Worm (Caenorhabditis elegans) whole organism, L4 larva: ENCODE measurements around the gene F46C5.10.
A peak's percentile ranks its signal among the peaks of the same experiment; 100 is the strongest.

Experiments
- F26F4.8 ChIP-seq: fragments of 200-800 bp; sonication (Bioruptor generic); conservative IDR thresholded peaks from 2 replicates; pipeline ENCODE4 v1.3.6; 2022; ENCODE audit warnings: missing genetic modification characterization, missing compliant biosample characterization
- Y48G9A.11 ChIP-seq: fragments of 200-800 bp; sonication (Bioruptor generic); IDR thresholded peaks from 2 replicates; pipeline ENCODE4 v1.3.6; 2022; ENCODE audit warnings: missing genetic modification reagents, missing genetic modification characterization, missing compliant biosample characterization
- ZK337.2 ChIP-seq: fragments of 200-800 bp; sonication (Bioruptor generic); IDR thresholded peaks from 2 replicates; pipeline ENCODE4 v1.3.6; 2022; ENCODE audit warnings: missing genetic modification reagents, missing genetic modification characterization, missing compliant biosample characterization
- ama-1 ChIP-seq: fragments of 150-350 bp; optimal IDR thresholded peaks from 2 replicates; lab custom pipeline; 2014; ENCODE audit warnings: inconsistent platforms, mixed read lengths
- arid-1 ChIP-seq: fragments of 200-800 bp; sonication (Bioruptor generic); conservative IDR thresholded peaks from 2 replicates; pipeline ENCODE4 v1.3.6; 2022; ENCODE audit warnings: missing genetic modification reagents, missing genetic modification characterization, missing compliant biosample characterization
- ceh-32 ChIP-seq: sonication (generic microtip); optimal IDR thresholded peaks from 2 replicates; lab custom pipeline; 2016; ENCODE audit warnings: mild to moderate bottlenecking, missing genetic modification characterization, missing compliant biosample characterization; ENCODE audit not compliant: poor library complexity
- ceh-62 ChIP-seq: sonication (generic microtip); optimal IDR thresholded peaks from 2 replicates; lab custom pipeline; 2017; ENCODE audit warnings: missing biosample characterization, missing genetic modification characterization
- ceh-82 ChIP-seq: sonication (generic microtip); optimal IDR thresholded peaks from 2 replicates; lab custom pipeline; 2017; ENCODE audit warnings: missing biosample characterization, missing genetic modification characterization
- ces-1 ChIP-seq: fragments of 150-350 bp; sonication (generic microtip); optimal IDR thresholded peaks from 4 replicates; lab custom pipeline; 2014; ENCODE audit warnings: missing biosample characterization, missing genetic modification reagents, missing genetic modification characterization
- daf-16 ChIP-seq, 3 experiments: sonication (generic microtip); optimal IDR thresholded peaks; 2 replicates each; lab custom pipeline; 2016 to 2017; ENCODE audit warnings: missing genetic modification characterization in 3 of 3, missing genetic modification reagents in 3 of 3, mild to moderate bottlenecking in 2 of 3, missing compliant biosample characterization in 2 of 3, missing biosample characterization in 1 of 3, moderate library complexity in 1 of 3
- daf-19 ChIP-seq: fragments of 200-800 bp; sonication (Bioruptor generic); conservative IDR thresholded peaks from 2 replicates; pipeline ENCODE4 v1.3.6; 2022; ENCODE audit warnings: missing genetic modification characterization, missing compliant biosample characterization
- daf-8 ChIP-seq: fragments of 200-800 bp; sonication (Bioruptor generic); IDR thresholded peaks from 2 replicates; pipeline ENCODE4 v1.3.6; 2022; ENCODE audit warnings: missing genetic modification characterization, missing compliant biosample characterization
- dmd-8 ChIP-seq: fragments of 200-800 bp; sonication (Bioruptor generic); IDR thresholded peaks from 2 replicates; pipeline ENCODE4 v1.3.6; 2022; ENCODE audit warnings: missing genetic modification characterization, missing compliant biosample characterization
- dpl-1 ChIP-seq: fragments of 150-350 bp; optimal IDR thresholded peaks from 2 replicates; lab custom pipeline; 2014; ENCODE audit warnings: missing biosample characterization, missing genetic modification reagents, missing genetic modification characterization
- duxl-1 ChIP-seq: sonication (generic microtip); optimal IDR thresholded peaks from 2 replicates; lab custom pipeline; 2016; ENCODE audit warnings: mild to moderate bottlenecking, missing genetic modification characterization, moderate library complexity, missing compliant biosample characterization; ENCODE audit not compliant: poor library complexity
- fkh-10 ChIP-seq: fragments of 150-350 bp; optimal IDR thresholded peaks from 2 replicates; lab custom pipeline; 2014; ENCODE audit warnings: missing biosample characterization, missing genetic modification reagents, missing genetic modification characterization
- fos-1 ChIP-seq: fragments of 150-350 bp; optimal IDR thresholded peaks from 2 replicates; lab custom pipeline; 2014; ENCODE audit warnings: missing biosample characterization, missing genetic modification characterization
- hif-1 ChIP-seq, 2 experiments: sonication (generic microtip); optimal IDR thresholded peaks; 2 replicates each; lab custom pipeline; 2016 to 2017; ENCODE audit warnings: missing compliant biosample characterization in 2 of 2, missing genetic modification characterization in 2 of 2, missing genetic modification reagents in 2 of 2, missing genotype in 2 of 2, mild to moderate bottlenecking in 1 of 2
- hlh-11 ChIP-seq: fragments of 200-800 bp; sonication (Bioruptor generic); optimal IDR thresholded peaks from 2 replicates; lab custom pipeline; 2018; ENCODE audit warnings: mild to moderate bottlenecking, missing genetic modification characterization, missing compliant biosample characterization
- lin-15B ChIP-seq: fragments of 150-350 bp; sonication (generic microtip); optimal IDR thresholded peaks from 3 replicates; lab custom pipeline; 2014; ENCODE audit warnings: missing biosample characterization, missing genetic modification characterization
- lin-29 ChIP-seq: fragments of 200-800 bp; sonication (Bioruptor generic); IDR thresholded peaks from 2 replicates; pipeline ENCODE4 v1.3.6; 2022; ENCODE audit warnings: missing genetic modification reagents, missing genetic modification characterization, missing compliant biosample characterization
- lin-39 ChIP-seq: fragments of 150-350 bp; optimal IDR thresholded peaks from 2 replicates; lab custom pipeline; 2014; ENCODE audit warnings: missing biosample characterization, missing genetic modification reagents, missing genetic modification characterization
- lsy-2 ChIP-seq, 2 experiments: fragments of 150-350 bp in 1 of 2; sonication (generic microtip) in 1 of 2; optimal IDR thresholded peaks; 2 replicates each; lab custom pipeline; 2014 to 2017; ENCODE audit warnings: missing biosample characterization in 2 of 2, missing genetic modification characterization in 2 of 2
- madf-5 ChIP-seq, 2 experiments: fragments of 200-800 bp; sonication (Bioruptor generic); IDR thresholded peaks; 2 replicates each; pipeline ENCODE4 v1.3.6; 2022; ENCODE audit warnings: missing compliant biosample characterization in 2 of 2, missing genetic modification characterization in 2 of 2
- mep-1 ChIP-seq: fragments of 150-350 bp; sonication (generic microtip); optimal IDR thresholded peaks from 3 replicates; lab custom pipeline; 2014; ENCODE audit warnings: missing biosample characterization, missing genetic modification characterization
- nhr-11 ChIP-seq: fragments of 150-350 bp; optimal IDR thresholded peaks from 2 replicates; lab custom pipeline; 2014; ENCODE audit warnings: missing biosample characterization, missing genetic modification characterization
- nhr-111 ChIP-seq: fragments of 200-800 bp; sonication (Bioruptor generic); optimal IDR thresholded peaks from 2 replicates; lab custom pipeline; 2018; ENCODE audit warnings: mild to moderate bottlenecking, missing genetic modification characterization, missing compliant biosample characterization
- nhr-237 ChIP-seq: sonication (generic microtip); optimal IDR thresholded peaks from 2 replicates; lab custom pipeline; 2017; ENCODE audit warnings: missing biosample characterization, missing genetic modification characterization
- nhr-28 ChIP-seq: fragments of 150-350 bp; optimal IDR thresholded peaks from 2 replicates; lab custom pipeline; 2014; ENCODE audit warnings: missing biosample characterization, missing genetic modification characterization
- nhr-41 ChIP-seq: fragments of 200-800 bp; sonication (Bioruptor generic); IDR thresholded peaks from 2 replicates; pipeline ENCODE4 v1.3.6; 2022; ENCODE audit warnings: missing genetic modification reagents, missing genetic modification characterization, missing compliant biosample characterization
- nhr-48 ChIP-seq: sonication (generic microtip); optimal IDR thresholded peaks from 2 replicates; lab custom pipeline; 2016; ENCODE audit warnings: mild to moderate bottlenecking, missing genetic modification characterization, missing compliant biosample characterization
- nhr-6 ChIP-seq: fragments of 150-350 bp; optimal IDR thresholded peaks from 2 replicates; lab custom pipeline; 2014; ENCODE audit warnings: missing biosample characterization, missing genetic modification characterization
- nhr-77 ChIP-seq: fragments of 150-350 bp; optimal IDR thresholded peaks from 2 replicates; lab custom pipeline; 2014; ENCODE audit warnings: missing biosample characterization, missing genetic modification characterization
- pha-4 ChIP-seq, 2 experiments: fragments of 150-350 bp in 1 of 2; fragments of 200-800 bp in 1 of 2; sonication (Bioruptor generic) in 1 of 2; IDR thresholded peaks in 1 of 2; optimal IDR thresholded peaks in 1 of 2; 2 replicates each; pipeline versions ENCODE4 v1.3.6 to Lab custom; 2014 to 2022; ENCODE audit warnings: missing genetic modification characterization in 2 of 2, missing genetic modification reagents in 2 of 2, missing biosample characterization in 1 of 2, missing compliant biosample characterization in 1 of 2
- pqm-1 ChIP-seq: sonication (generic microtip); optimal IDR thresholded peaks from 2 replicates; lab custom pipeline; 2017; ENCODE audit warnings: missing biosample characterization, missing genetic modification characterization
- rbr-2 ChIP-seq: sonication (generic microtip); optimal IDR thresholded peaks from 2 replicates; lab custom pipeline; 2016; ENCODE audit warnings: missing genotype, missing genetic modification characterization, missing compliant biosample characterization
- set-16 ChIP-seq: fragments of 200-800 bp; sonication (Bioruptor generic); IDR thresholded peaks from 2 replicates; pipeline ENCODE4 v1.3.6; 2022; ENCODE audit warnings: missing genetic modification reagents, missing genetic modification characterization, missing compliant biosample characterization
- skn-1 ChIP-seq: fragments of 150-350 bp; optimal IDR thresholded peaks from 2 replicates; lab custom pipeline; 2014; ENCODE audit warnings: missing biosample characterization, missing genetic modification characterization
- spr-1 ChIP-seq: sonication (generic microtip); optimal IDR thresholded peaks from 2 replicates; lab custom pipeline; 2016; ENCODE audit warnings: mild to moderate bottlenecking, missing genetic modification characterization, missing compliant biosample characterization
- spr-3 ChIP-seq: fragments of 200-800 bp; sonication (Bioruptor generic); optimal IDR thresholded peaks from 2 replicates; lab custom pipeline; 2018; ENCODE audit warnings: mild to moderate bottlenecking, missing genetic modification characterization, missing compliant biosample characterization
- unc-62 ChIP-seq, 3 experiments: fragments of 150-350 bp in 1 of 3; sonication (generic microtip); optimal IDR thresholded peaks in 2 of 3; peaks in 1 of 3; 1 replicate in 1 of 3; 2 replicates in 2 of 3; lab custom pipeline; 2014 to 2017; ENCODE audit warnings: missing biosample characterization in 3 of 3, missing genetic modification characterization in 3 of 3, missing genetic modification reagents in 3 of 3, missing genotype in 1 of 3
- vab-7 ChIP-seq: fragments of 200-800 bp; sonication (Bioruptor generic); IDR thresholded peaks from 2 replicates; pipeline ENCODE4 v1.3.6; 2022; ENCODE audit warnings: missing genetic modification reagents, missing genetic modification characterization, missing compliant biosample characterization
- zag-1 ChIP-seq: fragments of 150-350 bp; optimal IDR thresholded peaks from 2 replicates; lab custom pipeline; 2014; ENCODE audit warnings: missing biosample characterization, missing genetic modification characterization
- ztf-11 ChIP-seq: fragments of 150-350 bp; optimal IDR thresholded peaks from 2 replicates; lab custom pipeline; 2014; ENCODE audit warnings: missing biosample characterization, missing genetic modification characterization
- ztf-7 ChIP-seq: fragments of 150-350 bp; optimal IDR thresholded peaks from 2 replicates; lab custom pipeline; 2014; ENCODE audit warnings: missing biosample characterization, missing genetic modification characterization

F46C5.10 gene

ce11 chrII:8844465-8845126 lies 25.8 kb upstream of the F46C5.10 start, which contains the start of gene F46C5.6:
F46C5.6 (minus strand) TSS chrII:8844515.
- no peak for TF ChIP-seq fos-1 (tag; lab: Kevin White, UChicago)
- no peak for TF ChIP-seq ceh-32 (tag; lab: Kevin White, UChicago)
- TF ChIP-seq ZK337.2 (GFP tag; lab: Robert Waterston, UW) = no peak
- no peak for TF ChIP-seq nhr-41 (GFP tag; lab: Robert Waterston, UW)
- TF ChIP-seq nhr-11 (tag; lab: Kevin White, UChicago) = peak; percentile 37
- no peak for TF ChIP-seq pha-4 (GFP tag; IDR thresholded peaks at IDR 0.05; lab: Robert Waterston, UW)
- no peak for TF ChIP-seq pha-4 (tag; optimal IDR thresholded peaks at IDR 0.05; lab: Kevin White, UChicago)
- TF ChIP-seq nhr-28 (tag; lab: Kevin White, UChicago) = no peak
- no peak for TF ChIP-seq ztf-7 (tag; lab: Kevin White, UChicago)
- TF ChIP-seq Y48G9A.11 (GFP tag; lab: Robert Waterston, UW) = no peak
- TF ChIP-seq nhr-48 (tag; lab: Kevin White, UChicago) = no peak
- no peak for TF ChIP-seq ces-1 (GFP tag; lab: Kevin White, UChicago)
- peak in 1 of 2 experiments; percentile 41 for TF ChIP-seq daf-16 (GFP tag; optimal IDR thresholded peaks at IDR 0.05; lab: Kevin White, UChicago)
- TF ChIP-seq daf-16 (tag; optimal IDR thresholded peaks at IDR 0.05; lab: Kevin White, UChicago) = no peak
- peak in 1 of 2 experiments; percentile 52 for TF ChIP-seq unc-62 (GFP tag; optimal IDR thresholded peaks at IDR 0.05 in 1 of 2; lab: Kevin White, UChicago)
- TF ChIP-seq unc-62 (tag; optimal IDR thresholded peaks at IDR 0.05; lab: Kevin White, UChicago) = no peak
- no peak for TF ChIP-seq daf-19 (GFP tag; lab: Robert Waterston, UW)
- TF ChIP-seq spr-3 (GFP tag; lab: Kevin White, UChicago) = no peak
- TF ChIP-seq nhr-77 (tag; lab: Kevin White, UChicago) = no peak
- peak; percentile 52 for TF ChIP-seq hlh-11 (tag; lab: Kevin White, UChicago)
- TF ChIP-seq, all 104 proteins: peak for 4

ce11 chrII:8839025-8839424 lies 20.2 kb upstream of the F46C5.10 start, which contains the start of gene F46C5.7:
F46C5.7 (plus strand) TSS chrII:8839325.
- no peak for TF ChIP-seq rbr-2
- TF ChIP-seq ceh-82 (tag; lab: Kevin White, UChicago) = no peak
- TF ChIP-seq dmd-8 (GFP tag; lab: Robert Waterston, UW) = no peak
- TF ChIP-seq lin-15B (tag; lab: Kevin White, UChicago) = no peak
- no peak for TF ChIP-seq ceh-32 (tag; lab: Kevin White, UChicago)
- no peak for TF ChIP-seq nhr-11 (tag; lab: Kevin White, UChicago)
- TF ChIP-seq hif-1 (tag; optimal IDR thresholded peaks at IDR 0.05; lab: Kevin White, UChicago) = no peak
- no peak for TF ChIP-seq duxl-1 (tag; lab: Kevin White, UChicago)
- TF ChIP-seq lin-29 = no peak
- no peak for TF ChIP-seq nhr-6
- no peak for TF ChIP-seq vab-7 (GFP tag; lab: Robert Waterston, UW)
- no peak for TF ChIP-seq ztf-11
- TF ChIP-seq ceh-62 = no peak
- TF ChIP-seq daf-16 (GFP tag; optimal IDR thresholded peaks at IDR 0.05; lab: Kevin White, UChicago) = no peak
- no peak for TF ChIP-seq daf-16 (tag; optimal IDR thresholded peaks at IDR 0.05; lab: Kevin White, UChicago)
- no peak for TF ChIP-seq ama-1 (lab: Kevin White, UChicago)
- TF ChIP-seq pqm-1 (tag; lab: Kevin White, UChicago) = no peak
- TF ChIP-seq dpl-1 (GFP tag; lab: Kevin White, UChicago) = no peak
- TF ChIP-seq arid-1 (GFP tag; lab: Robert Waterston, UW) = no peak
- TF ChIP-seq madf-5 (GFP tag; IDR thresholded peaks at IDR 0.05; lab: Robert Waterston, UW) = no peak
- TF ChIP-seq lin-39 (tag; lab: Kevin White, UChicago) = no peak

- TF ChIP-seq fkh-10 (GFP tag; lab: Kevin White, UChicago) (peak; percentile 76), daf-8 (GFP tag; lab: Robert Waterston, UW) (no peak), lsy-2 (tag; optimal IDR thresholded peaks at IDR 0.05; lab: Kevin White, UChicago) (no peak), nhr-237 (tag; lab: Kevin White, UChicago) (no peak), skn-1 (tag; lab: Kevin White, UChicago) (no peak), unc-62 (GFP tag; optimal IDR thresholded peaks at IDR 0.05 in 1 of 2; lab: Kevin White, UChicago) (peak in 1 of 2 experiments; percentile 35), unc-62 (tag; optimal IDR thresholded peaks at IDR 0.05; lab: Kevin White, UChicago) (no peak), spr-1 (no peak), F26F4.8 (GFP tag; lab: Robert Waterston, UW) (no peak), nhr-111 (GFP tag; lab: Kevin White, UChicago) (no peak), nhr-6 (no peak), mep-1 (tag; lab: Kevin White, UChicago) (no peak), nhr-28 (tag; lab: Kevin White, UChicago) (no peak), set-16 (GFP tag; lab: Robert Waterston, UW) (no peak), zag-1 (tag; lab: Kevin White, UChicago) (no peak), nhr-41 (GFP tag; lab: Robert Waterston, UW) (no peak)
Measured at ce11 chrII:8835857-8836256, 17.0 kb upstream of the F46C5.10 start, which contains the start of gene F46C5.4. F46C5.4 (plus strand) TSS chrII:8836078.
